Worm (Caenorhabditis elegans): ENCODE results near the gene ZK673.6.

Gene ZK673.6

ce11 chrII:10450335-10450734 is 13.8 kb downstream of the ZK673.6 start:
- TF ChIP-seq T22C8.4 (GFP tag; IDR thresholded peaks at IDR 0.05) (no peak), ref-1 (GFP tag; conservative IDR thresholded peaks at IDR 0.05) (no peak), tab-1 (GFP tag; IDR thresholded peaks at IDR 0.05) (no peak), klf-2 (GFP tag; conservative IDR thresholded peaks at IDR 0.05) (no peak), flt-1 (GFP tag; IDR thresholded peaks at IDR 0.05) (no peak), med-1 (GFP tag; optimal IDR thresholded peaks at IDR 0.05; ENCODE audit: insufficient read depth) (no peak), ztf-29 (GFP tag; IDR thresholded peaks at IDR 0.05) (no peak)

DNA sequence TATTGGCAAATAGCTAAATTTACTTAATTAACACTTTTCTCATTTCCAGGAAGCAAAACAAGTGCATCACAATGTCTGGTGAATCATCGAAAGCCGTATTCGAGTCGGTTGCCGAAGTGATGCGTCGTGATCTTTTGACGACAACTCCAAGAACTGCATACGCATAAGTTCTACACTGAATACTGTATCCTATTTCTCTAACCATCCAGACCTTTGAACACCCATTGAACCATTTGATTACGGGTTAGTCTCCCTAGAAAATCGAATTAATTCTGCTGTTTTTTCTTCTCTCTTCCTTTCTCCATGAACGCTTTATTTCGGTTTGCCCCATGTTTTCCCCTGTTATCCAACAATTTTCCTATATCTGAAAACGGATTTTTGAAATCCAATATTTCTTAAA is 14.4 kb downstream of the ZK673.6 start, which contains the start of gene lin-56:
lin-56 (plus strand) TSS at position 301 of the 400 bp plus-strand sequence.
- TF ChIP-seq klf-2 (GFP tag; conservative IDR thresholded peaks at IDR 0.05), result no peak
- no peak for TF ChIP-seq ztf-29 (GFP tag; IDR thresholded peaks at IDR 0.05)
- no peak for TF ChIP-seq flt-1 (GFP tag; IDR thresholded peaks at IDR 0.05)
- no peak for TF ChIP-seq ztf-23 (GFP tag; IDR thresholded peaks at IDR 0.05)
- TF ChIP-seq cog-1 (tag; optimal IDR thresholded peaks at IDR 0.05), result no peak
- no peak for TF ChIP-seq tab-1 (GFP tag; IDR thresholded peaks at IDR 0.05)
- TF ChIP-seq T22C8.4 (GFP tag; IDR thresholded peaks at IDR 0.05), result no peak
- no peak for TF ChIP-seq ref-1 (GFP tag; conservative IDR thresholded peaks at IDR 0.05)
- TF ChIP-seq med-1 (GFP tag; optimal IDR thresholded peaks at IDR 0.05; ENCODE audit: insufficient read depth), result no peak

ce11 chrII:10447348-10448316 is 16.5 kb downstream of the ZK673.6 start, which contains the start of gene ZK673.2:
TSS of gene ZK673.2 (plus strand) at chrII:10448266.
- TF ChIP-seq cog-1 (tag; optimal IDR thresholded peaks at IDR 0.05) (no peak), ztf-23 (GFP tag; IDR thresholded peaks at IDR 0.05) (no peak), flt-1 (GFP tag; IDR thresholded peaks at IDR 0.05) (no peak), med-1 (GFP tag; optimal IDR thresholded peaks at IDR 0.05; ENCODE audit: insufficient read depth) (no peak), tab-1 (GFP tag; IDR thresholded peaks at IDR 0.05) (no peak), T22C8.4 (GFP tag; IDR thresholded peaks at IDR 0.05) (no peak), klf-2 (GFP tag; conservative IDR thresholded peaks at IDR 0.05) (no peak), ztf-29 (GFP tag; IDR thresholded peaks at IDR 0.05) (no peak), ref-1 (GFP tag; conservative IDR thresholded peaks at IDR 0.05) (no peak)

DNA sequence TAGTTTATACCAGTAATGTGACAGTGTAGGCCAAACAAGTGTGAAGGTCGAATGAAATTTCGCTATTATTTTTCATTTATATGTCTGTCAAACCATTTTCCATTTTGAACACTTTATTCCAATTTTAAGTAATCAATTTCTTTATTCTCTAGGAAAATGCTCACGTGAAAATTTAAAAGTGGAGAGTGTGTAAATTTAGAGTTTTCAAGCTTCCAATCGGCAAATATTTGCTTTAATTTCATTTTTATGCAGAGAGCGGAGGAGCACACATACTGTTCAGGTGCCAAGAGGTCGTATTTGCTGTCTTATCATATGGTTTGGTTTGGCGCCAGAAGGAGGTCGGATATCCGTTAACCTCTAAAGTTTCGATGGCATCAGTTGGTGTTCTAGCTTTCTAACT is 17.3 kb downstream of the ZK673.6 start:
- no peak for TF ChIP-seq ztf-23 (GFP tag; IDR thresholded peaks at IDR 0.05)
- no peak for TF ChIP-seq flt-1 (GFP tag; IDR thresholded peaks at IDR 0.05)
- TF ChIP-seq ref-1 (GFP tag; conservative IDR thresholded peaks at IDR 0.05), result no peak
- TF ChIP-seq tab-1 (GFP tag; IDR thresholded peaks at IDR 0.05), result no peak
- TF ChIP-seq cog-1 (tag; optimal IDR thresholded peaks at IDR 0.05), result no peak
- TF ChIP-seq ztf-29 (GFP tag; IDR thresholded peaks at IDR 0.05), result no peak
- TF ChIP-seq klf-2 (GFP tag; conservative IDR thresholded peaks at IDR 0.05), result no peak
- no peak for TF ChIP-seq med-1 (GFP tag; optimal IDR thresholded peaks at IDR 0.05; ENCODE audit: insufficient read depth)

ce11 chrII:10446300-10446699 is 17.8 kb downstream of the ZK673.6 start:
- no peak for TF ChIP-seq tab-1 (GFP tag; IDR thresholded peaks at IDR 0.05)
- no peak for TF ChIP-seq ztf-29 (GFP tag; IDR thresholded peaks at IDR 0.05)
- TF ChIP-seq klf-2 (GFP tag; conservative IDR thresholded peaks at IDR 0.05), result no peak
- no peak for TF ChIP-seq cog-1 (tag; optimal IDR thresholded peaks at IDR 0.05)
- TF ChIP-seq flt-1 (GFP tag; IDR thresholded peaks at IDR 0.05), result no peak
- no peak for TF ChIP-seq med-1 (GFP tag; optimal IDR thresholded peaks at IDR 0.05; ENCODE audit: insufficient read depth)
- no peak for TF ChIP-seq ref-1 (GFP tag; conservative IDR thresholded peaks at IDR 0.05)
- no peak for TF ChIP-seq T22C8.4 (GFP tag; IDR thresholded peaks at IDR 0.05)
- no peak for TF ChIP-seq ztf-23 (GFP tag; IDR thresholded peaks at IDR 0.05)

ce11 chrII:10445738-10446137 is 18.4 kb downstream of the ZK673.6 start:
- TF ChIP-seq ref-1 (GFP tag; conservative IDR thresholded peaks at IDR 0.05) (no peak), med-1 (GFP tag; optimal IDR thresholded peaks at IDR 0.05; ENCODE audit: insufficient read depth) (no peak), flt-1 (GFP tag; IDR thresholded peaks at IDR 0.05) (no peak), cog-1 (tag; optimal IDR thresholded peaks at IDR 0.05) (no peak), T22C8.4 (GFP tag; IDR thresholded peaks at IDR 0.05) (no peak), ztf-23 (GFP tag; IDR thresholded peaks at IDR 0.05) (no peak), klf-2 (GFP tag; conservative IDR thresholded peaks at IDR 0.05) (no peak), ztf-29 (GFP tag; IDR thresholded peaks at IDR 0.05) (no peak), tab-1 (GFP tag; IDR thresholded peaks at IDR 0.05) (no peak)

- TF ChIP-seq klf-2 (GFP tag; conservative IDR thresholded peaks at IDR 0.05), result no peak
- no peak for TF ChIP-seq ztf-29 (GFP tag; IDR thresholded peaks at IDR 0.05)
- no peak for TF ChIP-seq tab-1 (GFP tag; IDR thresholded peaks at IDR 0.05)
- TF ChIP-seq flt-1 (GFP tag; IDR thresholded peaks at IDR 0.05), result no peak
- TF ChIP-seq T22C8.4 (GFP tag; IDR thresholded peaks at IDR 0.05), result no peak
- no peak for TF ChIP-seq cog-1 (tag; optimal IDR thresholded peaks at IDR 0.05)
- TF ChIP-seq ztf-23 (GFP tag; IDR thresholded peaks at IDR 0.05), result no peak
- no peak for TF ChIP-seq ref-1 (GFP tag; conservative IDR thresholded peaks at IDR 0.05)
- no peak for TF ChIP-seq med-1 (GFP tag; optimal IDR thresholded peaks at IDR 0.05; ENCODE audit: insufficient read depth)
Observed at ce11 chrII:10444971-10445707, 19.0 kb downstream of the ZK673.6 start.

- TF ChIP-seq T22C8.4 (GFP tag; IDR thresholded peaks at IDR 0.05) (no peak), tab-1 (GFP tag; IDR thresholded peaks at IDR 0.05) (no peak), ref-1 (GFP tag; conservative IDR thresholded peaks at IDR 0.05) (no peak), ztf-29 (GFP tag; IDR thresholded peaks at IDR 0.05) (no peak), flt-1 (GFP tag; IDR thresholded peaks at IDR 0.05) (no peak), ztf-23 (GFP tag; IDR thresholded peaks at IDR 0.05) (no peak), med-1 (GFP tag; optimal IDR thresholded peaks at IDR 0.05; ENCODE audit: insufficient read depth) (no peak), cog-1 (tag; optimal IDR thresholded peaks at IDR 0.05) (no peak), klf-2 (GFP tag; conservative IDR thresholded peaks at IDR 0.05) (no peak)
Observed at ce11 chrII:10443898-10444297, 20.2 kb downstream of the ZK673.6 start.
